Fruit fly (Drosophila melanogaster): Measurements from ENCODE around the gene PolA2.

The PolA2 gene

DNA sequence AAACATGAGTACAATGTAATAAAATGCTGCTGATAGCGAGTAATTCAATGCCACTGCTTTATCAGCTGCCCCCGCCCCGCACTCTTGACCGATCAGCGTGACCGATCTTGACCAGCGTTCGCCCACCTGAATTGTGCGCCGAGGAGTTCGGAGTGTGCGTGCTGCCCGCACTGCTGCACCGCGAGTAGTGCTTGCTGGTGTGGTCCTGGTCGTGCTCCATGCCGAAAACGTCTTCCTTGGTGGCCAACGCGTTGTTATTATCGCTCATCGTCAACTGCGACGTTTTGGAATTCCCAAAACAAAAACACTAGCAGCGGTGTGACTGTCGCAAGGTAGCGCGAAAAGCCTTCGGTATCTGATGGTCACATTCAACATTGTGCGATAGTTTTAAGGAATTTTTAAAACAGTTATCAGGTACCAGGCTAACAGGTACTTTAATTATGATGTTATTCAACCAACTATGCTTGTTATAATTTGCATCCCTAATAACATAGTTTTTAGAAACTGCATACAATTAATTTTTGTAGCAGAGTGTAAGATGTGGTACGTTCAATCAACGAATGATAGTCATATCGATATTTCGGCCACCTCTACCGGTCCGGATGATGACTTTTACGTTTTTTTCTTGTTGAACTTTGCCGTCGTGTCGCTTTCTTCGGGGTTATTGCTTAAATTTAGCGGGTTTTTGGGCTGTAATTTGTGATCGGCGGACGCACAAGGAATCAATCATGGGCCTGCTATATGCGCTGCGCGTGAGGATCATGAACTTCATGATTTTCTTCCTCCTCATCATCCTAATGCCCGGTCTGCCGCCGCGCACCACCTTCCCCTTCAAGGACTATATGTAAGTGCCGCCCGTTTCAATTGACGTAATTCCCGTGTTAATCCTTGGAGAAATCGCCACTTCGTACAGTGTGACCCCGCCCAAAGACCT lies 49.5 kb downstream of the PolA2 start, which contains the start of the genes bigmax and Hmu (continued):
- TF ChIP-seq CG7745 (tag; optimal IDR thresholded peaks at IDR 0.05): no peak
- no peak for TF ChIP-seq Elba2 (GFP tag; optimal IDR thresholded peaks at IDR 0.05)
- TF ChIP-seq psq (GFP tag; optimal IDR thresholded peaks at IDR 0.05): peak; percentile 43
- no peak for TF ChIP-seq CG6654 (GFP tag; optimal IDR thresholded peaks at IDR 0.05)
- TF ChIP-seq slp2 (GFP tag; optimal IDR thresholded peaks at IDR 0.05): peak; percentile 73
- peak; percentile 66 for TF ChIP-seq Drgx (GFP tag; IDR thresholded peaks at IDR 0.05)
- TF ChIP-seq CG34376 (GFP tag; optimal IDR thresholded peaks at IDR 0.05): peak; percentile 87
- 0 out of 2 replicates have a peak, but pooled peaks have one; percentile 21 for TF ChIP-seq sens-2 (GFP tag; IDR thresholded peaks at IDR 0.05)
- TF ChIP-seq tll (GFP tag; optimal IDR thresholded peaks at IDR 0.05): peak; percentile 86 to 90
- peak; percentile 85 for TF ChIP-seq CG9609 (GFP tag; optimal IDR thresholded peaks at IDR 0.05)
- TF ChIP-seq Kr (GFP tag; optimal IDR thresholded peaks at IDR 0.05): no peak
- peak; percentile 77 for TF ChIP-seq Atf6 (GFP tag; IDR thresholded peaks at IDR 0.05)
- peak; percentile 46 for TF ChIP-seq CG3995 (GFP tag; optimal IDR thresholded peaks at IDR 0.05)
- peak; percentile 94 for TF ChIP-seq hbn (GFP tag; IDR thresholded peaks at IDR 0.05; ENCODE audit: partially characterized antibody)
- TF ChIP-seq hth (optimal IDR thresholded peaks at IDR 0.05): no peak
- TF ChIP-seq her (GFP tag; optimal IDR thresholded peaks at IDR 0.05): peak; percentile 87
- TF ChIP-seq nau (GFP tag; optimal IDR thresholded peaks at IDR 0.05): peak; percentile 62
- TF ChIP-seq croc (GFP tag; conservative IDR thresholded peaks at IDR 0.05): peak; percentile 46
- peak; percentile 88 for TF ChIP-seq CG7786 (GFP tag; optimal IDR thresholded peaks at IDR 0.05)
- peak; percentile 85 for TF ChIP-seq ken (GFP tag; IDR thresholded peaks at IDR 0.05)
- TF ChIP-seq knrl (GFP tag; IDR thresholded peaks at IDR 0.05; ENCODE audit: partially characterized antibody): peak; percentile 96
- TF ChIP-seq CG17359 (tag; optimal IDR thresholded peaks at IDR 0.05): peak; percentile 81
- TF ChIP-seq CG14441 (GFP tag; IDR thresholded peaks at IDR 0.05): peak; percentile 91
- peak; percentile 87 to 89 for TF ChIP-seq chif (GFP tag; optimal IDR thresholded peaks at IDR 0.05)
- no peak for TF ChIP-seq eve (GFP tag; optimal IDR thresholded peaks at IDR 0.05)
- peak; percentile 92 for TF ChIP-seq Xbp1 (GFP tag; optimal IDR thresholded peaks at IDR 0.05)
- TF ChIP-seq Nf-YC (tag; optimal IDR thresholded peaks at IDR 0.05): peak; percentile 70
- peak; percentile 91 for TF ChIP-seq CG1603 (tag; optimal IDR thresholded peaks at IDR 0.05)
- no peak for TF ChIP-seq zf30C (GFP tag; optimal IDR thresholded peaks at IDR 0.05)
- TF ChIP-seq CG17912 (GFP tag; optimal IDR thresholded peaks at IDR 0.05): peak; percentile 45
- TF ChIP-seq stwl (tag; optimal IDR thresholded peaks at IDR 0.05): peak; percentile 80
- TF ChIP-seq CG12236 (GFP tag; optimal IDR thresholded peaks at IDR 0.05): peak; percentile 64
- no peak for TF ChIP-seq sc (optimal IDR thresholded peaks at IDR 0.05)
- TF ChIP-seq sc (GFP tag; optimal IDR thresholded peaks at IDR 0.05): peak; percentile 3
- peak; percentile 63 for TF ChIP-seq CG4404 (GFP tag; IDR thresholded peaks at IDR 0.05)
- peak; percentile 81 for TF ChIP-seq CG16863 (GFP tag; optimal IDR thresholded peaks at IDR 0.05)
- TF ChIP-seq D (optimal IDR thresholded peaks at IDR 0.05): no peak
- TF ChIP-seq D (GFP tag; optimal IDR thresholded peaks at IDR 0.05): peak; percentile 53
- peak; percentile 79 for TF ChIP-seq al (GFP tag; IDR thresholded peaks at IDR 0.05)
- peak; percentile 72 for TF ChIP-seq Oaz (GFP tag; IDR thresholded peaks at IDR 0.05)
- TF ChIP-seq CG7271 (tag; optimal IDR thresholded peaks at IDR 0.05): peak; percentile 63
- TF ChIP-seq trh (GFP tag; optimal IDR thresholded peaks at IDR 0.05): peak; percentile 59
- peak; percentile 65; the same call in 2 of the 3 replicates for TF ChIP-seq CG3726 (GFP tag; IDR thresholded peaks at IDR 0.05)
- TF ChIP-seq gt (GFP tag; IDR thresholded peaks at IDR 0.05): peak; percentile 45
- TF ChIP-seq CG10274 (GFP tag; optimal IDR thresholded peaks at IDR 0.05): no peak
- TF ChIP-seq fru (optimal IDR thresholded peaks at IDR 0.05): no peak
- TF ChIP-seq Lim3 (GFP tag; IDR thresholded peaks at IDR 0.05): peak; percentile 21; the same call in 1 of the 2 replicates
- peak; percentile 86 for TF ChIP-seq Dad (GFP tag; optimal IDR thresholded peaks at IDR 0.05)
- TF ChIP-seq gfzf (GFP tag; optimal IDR thresholded peaks at IDR 0.05): peak; percentile 96
- TF ChIP-seq MESR4 (GFP tag; optimal IDR thresholded peaks at IDR 0.05): peak; percentile 89

Measured in whole organism, embryonic.